Fruit fly (Drosophila melanogaster): Measurements from ENCODE around the gene Hpf1.
A peak's percentile ranks its signal among the peaks of the same experiment; 100 is the strongest.

Hpf1 gene

DNA sequence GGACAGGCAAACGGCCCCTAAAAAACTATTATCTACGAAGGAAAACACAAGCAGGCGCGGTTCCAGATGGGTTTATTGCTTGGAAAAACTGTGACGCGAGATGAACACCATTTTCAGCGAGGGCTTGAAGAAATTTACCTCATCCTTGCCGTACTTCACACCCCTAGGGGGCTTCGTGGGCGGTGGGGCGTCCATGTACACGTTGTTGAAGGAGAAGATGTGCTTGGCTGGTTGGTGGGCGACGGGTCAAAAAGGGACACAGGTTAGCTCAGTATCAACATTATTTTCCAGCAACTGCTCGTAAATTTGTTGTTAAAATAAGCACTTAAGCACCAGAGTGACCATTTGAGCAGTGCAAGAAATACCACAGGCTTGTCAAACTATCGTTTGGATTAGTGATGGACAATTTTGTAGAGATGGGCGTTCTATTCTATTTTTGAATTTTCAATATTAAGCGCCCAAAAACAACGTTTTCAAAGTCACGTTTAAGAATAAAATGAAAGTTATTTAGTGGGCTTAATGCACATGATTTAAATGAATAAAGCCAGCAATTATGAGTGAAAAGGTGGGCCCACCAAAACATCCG, 33.0 kb upstream of the Hpf1 start, which contains the start of gene Sec8 (continued):
- no peak for TF ChIP-seq Atf-2 (GFP tag; optimal IDR thresholded peaks at IDR 0.05)
- TF ChIP-seq phol (tag; optimal IDR thresholded peaks at IDR 0.05) = peak; percentile 53
- no peak for TF ChIP-seq bcd (GFP tag; optimal IDR thresholded peaks at IDR 0.05)
- peak; percentile 4 for TF ChIP-seq CG1602 (GFP tag; optimal IDR thresholded peaks at IDR 0.05)
- TF ChIP-seq odd (GFP tag; optimal IDR thresholded peaks at IDR 0.05) = no peak
- TF ChIP-seq Awh (GFP tag; IDR thresholded peaks at IDR 0.05) = 0 out of 2 replicates have a peak, but pooled peaks have one; percentile 24
- no peak for TF ChIP-seq abd-A (tag; optimal IDR thresholded peaks at IDR 0.05)
- peak; percentile 69 for TF ChIP-seq CG15514 (GFP tag; optimal IDR thresholded peaks at IDR 0.05)
- TF ChIP-seq pum (GFP tag; optimal IDR thresholded peaks at IDR 0.05) = peak; percentile 9
- TF ChIP-seq shn (GFP tag; optimal IDR thresholded peaks at IDR 0.05) = peak; percentile 27
- no peak for TF ChIP-seq CG16863 (GFP tag; optimal IDR thresholded peaks at IDR 0.05)
- TF ChIP-seq Tbp (GFP tag; optimal IDR thresholded peaks at IDR 0.05) = no peak
- peak; percentile 74 for TF ChIP-seq nerfin-2 (GFP tag; IDR thresholded peaks at IDR 0.05; ENCODE audit: partially characterized antibody)
- peak; percentile 59 for TF ChIP-seq HmgZ (tag; optimal IDR thresholded peaks at IDR 0.05)
- no peak for TF ChIP-seq vfl (GFP tag; optimal IDR thresholded peaks at IDR 0.05)
- peak; percentile 90 for TF ChIP-seq Opbp (GFP tag; IDR thresholded peaks at IDR 0.05; ENCODE audit: partially characterized antibody)
- peak; percentile 64 for TF ChIP-seq CG10267 (tag; optimal IDR thresholded peaks at IDR 0.05)
- TF ChIP-seq Taf1 (GFP tag; IDR thresholded peaks at IDR 0.05) = no peak
- TF ChIP-seq CG1603 (tag; optimal IDR thresholded peaks at IDR 0.05) = peak; percentile 72
- TF ChIP-seq peb (GFP tag; IDR thresholded peaks at IDR 0.05) = 0 out of 2 replicates have a peak, but pooled peaks have one; percentile 24
- no peak for TF ChIP-seq Poxn (GFP tag; IDR thresholded peaks at IDR 0.05)
- TF ChIP-seq Hey (tag; optimal IDR thresholded peaks at IDR 0.05) = no peak
- peak; percentile 21 for TF ChIP-seq ind (GFP tag; optimal IDR thresholded peaks at IDR 0.05)
- TF ChIP-seq trh (GFP tag; optimal IDR thresholded peaks at IDR 0.05) = no peak
- TF ChIP-seq grau (tag; optimal IDR thresholded peaks at IDR 0.05) = no peak
- no peak for TF ChIP-seq D19B (GFP tag; optimal IDR thresholded peaks at IDR 0.05)
- peak; percentile 21 for TF ChIP-seq pnt (GFP tag; optimal IDR thresholded peaks at IDR 0.05)
- TF ChIP-seq CG2678 (tag; optimal IDR thresholded peaks at IDR 0.05) = no peak
- no peak for TF ChIP-seq pita (GFP tag; optimal IDR thresholded peaks at IDR 0.05)
- no peak for TF ChIP-seq mirr (GFP tag; optimal IDR thresholded peaks at IDR 0.05)
- TF ChIP-seq CG17829 (tag; optimal IDR thresholded peaks at IDR 0.05) = peak; percentile 22
- TF ChIP-seq h (optimal IDR thresholded peaks at IDR 0.05) = no peak
- no peak for TF ChIP-seq CG32772 (GFP tag; IDR thresholded peaks at IDR 0.05)
- no peak for TF ChIP-seq CG18476 (GFP tag; optimal IDR thresholded peaks at IDR 0.05)
- no peak for TF ChIP-seq PHDP (tag; optimal IDR thresholded peaks at IDR 0.05)
- TF ChIP-seq CG10959 (GFP tag; IDR thresholded peaks at IDR 0.05) = no peak
- TF ChIP-seq CG1647 (GFP tag; optimal IDR thresholded peaks at IDR 0.05) = peak; percentile 31
- peak; percentile 23 for TF ChIP-seq luna (GFP tag; optimal IDR thresholded peaks at IDR 0.05)
- no peak for TF ChIP-seq CG10321 (GFP tag; IDR thresholded peaks at IDR 0.05)
- no peak for TF ChIP-seq CG7987 (GFP tag; optimal IDR thresholded peaks at IDR 0.05)
- no peak for TF ChIP-seq CG10209 (GFP tag; optimal IDR thresholded peaks at IDR 0.05)
- TF ChIP-seq gsb (GFP tag; IDR thresholded peaks at IDR 0.05) = no peak
- TF ChIP-seq CG3281 (GFP tag; optimal IDR thresholded peaks at IDR 0.05) = no peak
- TF ChIP-seq HLH4C (GFP tag; IDR thresholded peaks at IDR 0.05; ENCODE audit: partially characterized antibody) = peak; percentile 71; the same call in 2 of the 3 replicates
- TF ChIP-seq run (tag; optimal IDR thresholded peaks at IDR 0.05) = no peak
- no peak for TF ChIP-seq Adf1 (GFP tag; IDR thresholded peaks at IDR 0.05)
- TF ChIP-seq CG11398 (GFP tag; optimal IDR thresholded peaks at IDR 0.05) = no peak
- no peak for TF ChIP-seq p53 (GFP tag; optimal IDR thresholded peaks at IDR 0.05)
- TF ChIP-seq Dref (GFP tag; IDR thresholded peaks at IDR 0.05) = peak; percentile 51
- no peak for TF ChIP-seq Sox100B (GFP tag; optimal IDR thresholded peaks at IDR 0.05)

Measured in whole organism, embryonic.